Worm (Caenorhabditis elegans) whole organism, mixed stage, embryonic: ENCODE data around the gene rpb-8.

Experiments used
- M03D4.4 ChIP-seq: sonication (generic microtip); optimal IDR thresholded peaks from 2 replicates; lab custom pipeline; 2017; ENCODE audit warnings: mild to moderate bottlenecking, missing genetic modification characterization, missing compliant biosample characterization
- bed-3 ChIP-seq: fragments of 200-800 bp; sonication (Bioruptor generic); optimal IDR thresholded peaks from 3 replicates; lab custom pipeline; 2018; ENCODE audit warnings: mild to moderate bottlenecking, missing genetic modification characterization, moderate library complexity, missing compliant biosample characterization
- blmp-1 ChIP-seq: fragments of 150-350 bp; optimal IDR thresholded peaks from 2 replicates; lab custom pipeline; 2014; ENCODE audit warnings: missing biosample characterization, missing genetic modification characterization
- ceh-39 ChIP-seq: fragments of 150-350 bp; optimal IDR thresholded peaks from 2 replicates; lab custom pipeline; 2014; ENCODE audit warnings: missing biosample characterization, missing genetic modification characterization
- ceh-43 ChIP-seq: fragments of 200-800 bp; sonication (Bioruptor generic); optimal IDR thresholded peaks from 2 replicates; lab custom pipeline; 2018; ENCODE audit warnings: mild to moderate bottlenecking, missing genetic modification characterization, moderate library complexity, missing compliant biosample characterization
- ceh-83 ChIP-seq: fragments of 200-800 bp; sonication (Bioruptor generic); optimal IDR thresholded peaks from 2 replicates; lab custom pipeline; 2018; ENCODE audit warnings: mild to moderate bottlenecking, missing genetic modification characterization, missing compliant biosample characterization
- ces-1 ChIP-seq: fragments of 150-350 bp; optimal IDR thresholded peaks from 2 replicates; lab custom pipeline; 2014; ENCODE audit warnings: missing biosample characterization, missing genetic modification reagents, missing genetic modification characterization
- cnd-1 ChIP-seq: fragments of 200-800 bp; sonication (Bioruptor generic); optimal IDR thresholded peaks from 2 replicates; lab custom pipeline; 2018; ENCODE audit warnings: mild to moderate bottlenecking, missing genetic modification characterization, missing compliant biosample characterization
- drap-1 ChIP-seq: fragments of 200-800 bp; sonication (Bioruptor generic); optimal IDR thresholded peaks from 3 replicates; lab custom pipeline; 2018; ENCODE audit warnings: mild to moderate bottlenecking, missing genetic modification characterization, missing compliant biosample characterization
- elt-1 ChIP-seq: sonication (generic microtip); optimal IDR thresholded peaks from 2 replicates; lab custom pipeline; 2017; ENCODE audit warnings: missing genetic modification characterization, mild to moderate bottlenecking, missing compliant biosample characterization, antibody characterized with exemption, moderate library complexity, borderline replicate concordance; ENCODE audit not compliant: insufficient read depth
- elt-3 ChIP-seq: fragments of 150-350 bp; optimal IDR thresholded peaks from 2 replicates; lab custom pipeline; 2014; ENCODE audit warnings: missing biosample characterization, missing genetic modification characterization
- flh-1 ChIP-seq: fragments of 200-800 bp; sonication (Bioruptor generic); optimal IDR thresholded peaks from 2 replicates; lab custom pipeline; 2018; ENCODE audit warnings: mild to moderate bottlenecking, missing genetic modification characterization, moderate library complexity, missing compliant biosample characterization
- ham-2 ChIP-seq: fragments of 200-800 bp; sonication (Bioruptor generic); optimal IDR thresholded peaks from 2 replicates; lab custom pipeline; 2018; ENCODE audit warnings: mild to moderate bottlenecking, missing genetic modification characterization, missing compliant biosample characterization
- hlh-1 ChIP-seq: fragments of 150-350 bp; optimal IDR thresholded peaks from 2 replicates; lab custom pipeline; 2014; ENCODE audit warnings: missing biosample characterization, missing genetic modification reagents, missing genetic modification characterization
- lin-13 ChIP-seq: fragments of 150-350 bp; optimal IDR thresholded peaks from 2 replicates; lab custom pipeline; 2014; ENCODE audit warnings: missing biosample characterization, missing genetic modification characterization
- lin-32 ChIP-seq: fragments of 200-800 bp; sonication (Bioruptor generic); optimal IDR thresholded peaks from 2 replicates; lab custom pipeline; 2018; ENCODE audit warnings: mild to moderate bottlenecking, missing genetic modification characterization, missing compliant biosample characterization
- lsy-2 ChIP-seq: fragments of 150-350 bp; optimal IDR thresholded peaks from 2 replicates; lab custom pipeline; 2014; ENCODE audit warnings: missing biosample characterization, missing genetic modification characterization
- mab-5 ChIP-seq: fragments of 150-350 bp; optimal IDR thresholded peaks from 2 replicates; lab custom pipeline; 2014; ENCODE audit warnings: missing biosample characterization, missing genetic modification characterization
- mep-1 ChIP-seq: fragments of 150-350 bp; optimal IDR thresholded peaks from 2 replicates; lab custom pipeline; 2017; ENCODE audit warnings: missing biosample characterization, missing genetic modification reagents, missing genetic modification characterization, inconsistent platforms
- mls-2 ChIP-seq: sonication (generic microtip); optimal IDR thresholded peaks from 2 replicates; lab custom pipeline; 2016; ENCODE audit warnings: mild to moderate bottlenecking, missing genetic modification characterization, moderate library complexity, missing compliant biosample characterization
- nhr-12 ChIP-seq: fragments of 150-350 bp; optimal IDR thresholded peaks from 2 replicates; lab custom pipeline; 2014; ENCODE audit warnings: missing biosample characterization, missing genetic modification characterization
- nhr-2 ChIP-seq: fragments of 150-350 bp; optimal IDR thresholded peaks from 2 replicates; lab custom pipeline; 2014; ENCODE audit warnings: missing biosample characterization, missing genetic modification characterization
- nhr-237 ChIP-seq: fragments of 150-350 bp; optimal IDR thresholded peaks from 2 replicates; lab custom pipeline; 2014; ENCODE audit warnings: missing biosample characterization, missing genetic modification characterization
- nhr-28 ChIP-seq: fragments of 150-350 bp; optimal IDR thresholded peaks from 2 replicates; lab custom pipeline; 2014; ENCODE audit warnings: missing biosample characterization, missing genetic modification characterization
- nhr-76 ChIP-seq: sonication (generic microtip); optimal IDR thresholded peaks from 2 replicates; lab custom pipeline; 2017; ENCODE audit warnings: missing biosample characterization, missing genetic modification characterization
- pha-4 ChIP-seq: fragments of 150-350 bp; optimal IDR thresholded peaks from 2 replicates; lab custom pipeline; 2018; ENCODE audit warnings: missing biosample characterization, missing genetic modification reagents, missing genetic modification characterization
- sem-2 ChIP-seq: fragments of 200-800 bp; sonication (Bioruptor generic); optimal IDR thresholded peaks from 2 replicates; lab custom pipeline; 2018; ENCODE audit warnings: mild to moderate bottlenecking, missing genetic modification characterization, missing compliant biosample characterization
- snpc-4 ChIP-seq: fragments of 150-350 bp; optimal IDR thresholded peaks from 2 replicates; lab custom pipeline; 2014; ENCODE audit warnings: missing biosample characterization, missing genetic modification characterization
- sptf-1 ChIP-seq: sonication (generic microtip); optimal IDR thresholded peaks from 2 replicates; lab custom pipeline; 2017; ENCODE audit warnings: mild to moderate bottlenecking, missing genetic modification characterization, moderate library complexity, missing compliant biosample characterization
- tbx-8 ChIP-seq: fragments of 200-800 bp; sonication (Bioruptor generic); optimal IDR thresholded peaks from 2 replicates; lab custom pipeline; 2018; ENCODE audit warnings: mild to moderate bottlenecking, missing genetic modification characterization, moderate library complexity, missing compliant biosample characterization
- unc-120 ChIP-seq: sonication (generic microtip); optimal IDR thresholded peaks from 2 replicates; lab custom pipeline; 2017; ENCODE audit warnings: missing genetic modification characterization, missing compliant biosample characterization; ENCODE audit not compliant: poor library complexity, severe bottlenecking
- unc-39 ChIP-seq: fragments of 150-350 bp; optimal IDR thresholded peaks from 2 replicates; lab custom pipeline; 2014; ENCODE audit warnings: missing biosample characterization, missing genetic modification characterization
- unc-62 ChIP-seq: fragments of 150-350 bp; optimal IDR thresholded peaks from 2 replicates; lab custom pipeline; 2014; ENCODE audit warnings: missing biosample characterization, missing genetic modification reagents, missing genetic modification characterization
- zip-8 ChIP-seq: fragments of 150-350 bp; optimal IDR thresholded peaks from 2 replicates; lab custom pipeline; 2014; ENCODE audit warnings: missing biosample characterization, missing genetic modification characterization
- ztf-11 ChIP-seq: fragments of 150-350 bp; optimal IDR thresholded peaks from 2 replicates; lab custom pipeline; 2014; ENCODE audit warnings: missing biosample characterization, missing genetic modification characterization

The rpb-8 gene

DNA sequence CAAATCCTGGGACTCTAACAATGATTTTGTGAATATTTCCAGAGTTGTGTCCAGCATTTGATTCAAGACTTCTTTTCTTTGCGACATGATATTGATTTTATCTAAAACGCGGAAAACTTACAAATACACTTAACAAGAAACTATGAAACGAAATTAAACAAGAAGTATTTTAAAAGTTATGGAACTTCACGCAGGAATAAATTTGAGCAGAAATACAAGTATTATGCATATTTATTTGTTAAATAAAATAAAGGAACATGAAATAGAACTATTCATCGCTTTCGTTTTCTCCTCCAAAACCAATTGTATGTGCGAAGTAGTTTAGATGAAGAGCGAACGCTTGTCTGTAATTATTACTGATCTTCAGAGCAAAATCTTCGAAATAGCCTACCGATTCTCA, 14.0 kb downstream of the rpb-8 start, which contains the start of gene kbp-2:
kbp-2 (minus strand) TSS at position 101 of the 400 bp plus-strand sequence.
- no peak for TF ChIP-seq mab-5 (tag; lab: Kevin White, UChicago)
- TF ChIP-seq lin-32: no peak
- TF ChIP-seq ces-1: no peak
- TF ChIP-seq nhr-28 (tag; lab: Kevin White, UChicago): no peak
- no peak for TF ChIP-seq nhr-76 (tag; lab: Kevin White, UChicago)
- no peak for TF ChIP-seq M03D4.4 (tag; lab: Kevin White, UChicago)
- no peak for TF ChIP-seq ceh-83
- no peak for TF ChIP-seq flh-1
- no peak for TF ChIP-seq snpc-4 (tag; lab: Kevin White, UChicago)
- TF ChIP-seq nhr-237: no peak
- no peak for TF ChIP-seq elt-1 (tag; lab: Kevin White, UChicago)
- TF ChIP-seq blmp-1 (tag; lab: Kevin White, UChicago): no peak
- no peak for TF ChIP-seq unc-39 (tag; lab: Kevin White, UChicago)
- no peak for TF ChIP-seq pha-4
- no peak for TF ChIP-seq elt-3 (tag; lab: Kevin White, UChicago)
- no peak for TF ChIP-seq sptf-1 (tag; lab: Kevin White, UChicago)
- TF ChIP-seq lin-13 (tag; lab: Kevin White, UChicago): no peak
- no peak for TF ChIP-seq mls-2 (tag; lab: Kevin White, UChicago)
- TF ChIP-seq ham-2 (GFP tag; lab: Kevin White, UChicago): no peak
- TF ChIP-seq ceh-43: no peak

DNA sequence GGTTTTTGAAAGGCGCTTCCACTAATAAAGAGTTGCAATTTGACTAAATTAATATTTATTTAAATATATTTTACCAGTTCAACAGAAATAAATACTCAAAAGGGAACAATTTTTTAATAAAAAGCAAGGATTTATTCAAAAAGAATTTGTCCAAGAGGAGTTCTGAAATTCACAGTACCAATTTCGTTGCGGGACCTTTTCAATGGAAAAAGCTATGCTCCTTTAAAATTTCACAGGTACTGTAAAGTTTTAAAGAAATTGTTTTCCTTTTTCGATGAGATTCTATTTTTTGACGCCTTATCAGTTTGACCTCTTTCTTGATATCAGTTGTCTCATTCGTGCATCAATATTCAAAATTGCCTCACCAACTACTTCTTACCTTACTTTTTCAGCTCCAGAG, 17.5 kb downstream of the rpb-8 start, which contains the start of gene tag-340:
tag-340 (plus strand) TSS at position 249 of the 400 bp plus-strand sequence.
- TF ChIP-seq unc-39 (tag; lab: Kevin White, UChicago) (no peak), drap-1 (no peak), zip-8 (tag; lab: Kevin White, UChicago) (no peak), sptf-1 (tag; lab: Kevin White, UChicago) (no peak), mep-1 (tag; lab: Kevin White, UChicago) (no peak)

DNA sequence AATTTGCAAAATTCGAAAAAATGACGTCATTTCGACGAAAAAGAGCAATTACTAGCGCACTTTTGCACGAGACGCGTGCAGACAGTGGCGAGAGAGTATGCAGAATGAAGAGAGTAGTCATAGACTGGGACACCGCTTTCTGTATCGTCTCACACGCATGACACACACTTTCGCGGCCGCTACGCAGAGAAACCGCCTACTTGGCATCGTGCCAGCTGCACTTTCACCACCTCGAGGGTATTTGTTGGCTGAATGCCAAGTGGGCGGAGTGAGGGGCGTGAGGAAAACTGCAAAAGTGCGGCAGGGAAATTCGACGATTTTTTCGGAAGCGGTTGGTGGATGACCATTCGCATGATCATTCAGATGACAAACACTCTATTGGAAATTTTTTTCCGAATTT, 18.1 kb downstream of the rpb-8 start:
- peak; percentile 41 for TF ChIP-seq tbx-8 (GFP tag; lab: Kevin White, UChicago)
- peak; percentile 72 for TF ChIP-seq nhr-12 (tag; lab: Kevin White, UChicago)
- no peak for TF ChIP-seq ceh-83
- peak; percentile 89 for TF ChIP-seq unc-120
- TF ChIP-seq nhr-28 (tag; lab: Kevin White, UChicago): no peak
- no peak for TF ChIP-seq elt-1 (tag; lab: Kevin White, UChicago)
- no peak for TF ChIP-seq sem-2 (GFP tag; lab: Kevin White, UChicago)
- peak; percentile 86 for TF ChIP-seq M03D4.4 (tag; lab: Kevin White, UChicago)
- TF ChIP-seq mep-1 (tag; lab: Kevin White, UChicago): peak; percentile 96
- TF ChIP-seq zip-8 (tag; lab: Kevin White, UChicago): peak; percentile 42
- peak; percentile 30 for TF ChIP-seq lin-32
- TF ChIP-seq snpc-4 (tag; lab: Kevin White, UChicago): no peak
- peak; percentile 83 for TF ChIP-seq mls-2 (tag; lab: Kevin White, UChicago)
- TF ChIP-seq ces-1: peak; percentile 84
- TF ChIP-seq ham-2 (GFP tag; lab: Kevin White, UChicago): peak; percentile 92
- TF ChIP-seq ceh-43: peak; percentile 52
- peak; percentile 88 for TF ChIP-seq lsy-2 (tag; lab: Kevin White, UChicago)
- peak; percentile 29 for TF ChIP-seq nhr-76 (tag; lab: Kevin White, UChicago)
- TF ChIP-seq lin-13 (tag; lab: Kevin White, UChicago): peak; percentile 91
- TF ChIP-seq bed-3 (GFP tag; lab: Kevin White, UChicago): no peak
- TF ChIP-seq ceh-39 (tag; lab: Kevin White, UChicago): peak; percentile 85
- peak; percentile 86 for TF ChIP-seq cnd-1 (tag; lab: Kevin White, UChicago)
- peak; percentile 91 for TF ChIP-seq ztf-11 (tag; lab: Kevin White, UChicago)
- TF ChIP-seq sptf-1 (tag; lab: Kevin White, UChicago): peak; percentile 88
- peak; percentile 89 for TF ChIP-seq blmp-1 (tag; lab: Kevin White, UChicago)
- TF ChIP-seq nhr-237: peak; percentile 97
- peak; percentile 84 for TF ChIP-seq hlh-1 (tag; lab: Kevin White, UChicago)
- TF ChIP-seq pha-4: peak; percentile 98
- no peak for TF ChIP-seq flh-1
- TF ChIP-seq mab-5 (tag; lab: Kevin White, UChicago): peak; percentile 61
- TF ChIP-seq elt-3 (tag; lab: Kevin White, UChicago): peak; percentile 69
- peak; percentile 84 for TF ChIP-seq drap-1
- TF ChIP-seq nhr-2 (tag; lab: Kevin White, UChicago): peak; percentile 50
- TF ChIP-seq unc-62 (GFP tag; lab: Kevin White, UChicago): peak; percentile 95
- TF ChIP-seq unc-39 (tag; lab: Kevin White, UChicago): peak; percentile 47
